Worm (Caenorhabditis elegans): ENCODE data around the gene hgrs-1.

DNA sequence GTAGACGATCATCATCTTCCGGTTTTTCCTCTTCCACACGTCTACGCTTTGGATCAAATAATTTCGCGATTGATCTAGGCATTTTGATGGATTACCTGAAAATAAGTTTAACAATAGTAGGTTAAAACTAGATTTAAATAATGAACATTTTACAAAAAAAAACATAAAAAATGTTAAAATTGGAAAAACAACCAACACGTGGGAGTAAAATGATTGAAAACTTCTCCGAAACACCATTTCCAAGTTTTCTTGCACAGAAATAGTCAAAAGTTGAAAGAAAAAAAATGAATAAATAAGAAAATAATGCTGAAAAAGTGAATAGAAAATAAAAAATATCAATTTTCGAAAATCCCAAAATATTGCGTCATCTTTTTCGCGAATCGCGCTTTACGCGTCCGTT is 5.9 kb upstream of the hgrs-1 start, which contains the start of gene C07G1.7:
- TF ChIP-seq snpc-4 (GFP tag; optimal IDR thresholded peaks at IDR 0.05) (no peak), snpc-4 (tag; optimal IDR thresholded peaks at IDR 0.05) (no peak), nhr-90 (tag; optimal IDR thresholded peaks at IDR 0.05) (no peak), lin-26 (GFP tag; IDR thresholded peaks at IDR 0.05) (no peak), Y56A3A.18 (GFP tag; IDR thresholded peaks at IDR 0.05) (no peak), dpl-1 (GFP tag; optimal IDR thresholded peaks at IDR 0.05) (no peak), him-1 (tag; optimal IDR thresholded peaks at IDR 0.05) (no peak), pbrm-1 (GFP tag; IDR thresholded peaks at IDR 0.05) (no peak), nfyb-1 (GFP tag; IDR thresholded peaks at IDR 0.05) (no peak), C17E4.6 (GFP tag; IDR thresholded peaks at IDR 0.05) (no peak), ceh-40 (GFP tag; IDR thresholded peaks at IDR 0.05) (no peak), nhr-80 (tag; optimal IDR thresholded peaks at IDR 0.05) (no peak), ceh-100 (GFP tag; IDR thresholded peaks at IDR 0.05) (no peak)
